Fruit fly (Drosophila melanogaster) Kc167 (cell line): Measurements from ENCODE around the gene CG9154.

Experiments
- h ChIP-seq: fragments of >200 bp; optimal IDR thresholded peaks from 3 replicates; lab custom pipeline; 2018; ENCODE audit warnings: missing external identifiers
- insv ChIP-seq: fragments of >200 bp; optimal IDR thresholded peaks from 3 replicates; lab custom pipeline; 2018; ENCODE audit warnings: missing external identifiers
- psq ChIP-seq: fragments of >200 bp; optimal IDR thresholded peaks from 2 replicates; lab custom pipeline; 2017; ENCODE audit warnings: missing external identifiers
- ttk ChIP-seq: sonication (Bioruptor generic); optimal IDR thresholded peaks from 2 replicates; lab custom pipeline; 2017; ENCODE audit warnings: missing external identifiers

dm6 chr2L:6034344-6034743, 36.1 kb downstream of the CG9154 start, which contains the start of gene CG9109:
- TF ChIP-seq h (lab: Kevin White, UChicago) (no peak), ttk (no peak), insv (lab: Kevin White, UChicago) (no peak), psq (no peak)
